Fruit fly (Drosophila melanogaster) whole organism, adult: ENCODE measurements around the gene ldbr.

Experiments
- CG11617 ChIP-seq: fragments of 200-800 bp; sonication (Bioruptor generic); optimal IDR thresholded peaks from 2 replicates; lab custom pipeline; 2017; ENCODE audit warnings: mild to moderate bottlenecking, missing biosample characterization, missing genetic modification reagents, missing genetic modification characterization
- CG1620 ChIP-seq: fragments of 200-800 bp; sonication (Bioruptor generic); optimal IDR thresholded peaks from 2 replicates; lab custom pipeline; 2016; ENCODE audit warnings: missing biosample characterization, missing genetic modification characterization
- CG33017 ChIP-seq: fragments of 200-800 bp; sonication (Bioruptor generic); optimal IDR thresholded peaks from 2 replicates; lab custom pipeline; 2018; ENCODE audit warnings: missing biosample characterization, mild to moderate bottlenecking, missing genetic modification characterization, moderate library complexity
- CG5204 ChIP-seq: fragments of 200-800 bp; sonication (Bioruptor generic); optimal IDR thresholded peaks from 2 replicates; lab custom pipeline; 2016; ENCODE audit warnings: missing biosample characterization, missing genetic modification characterization
- CG7045 ChIP-seq: fragments of 200-800 bp; sonication (Bioruptor generic); optimal IDR thresholded peaks from 2 replicates; lab custom pipeline; 2017; ENCODE audit warnings: missing biosample characterization, mild to moderate bottlenecking, missing genetic modification characterization
- CG7101 ChIP-seq: fragments of 200-800 bp; sonication (Bioruptor generic); optimal IDR thresholded peaks from 2 replicates; lab custom pipeline; 2018; ENCODE audit warnings: missing biosample characterization, mild to moderate bottlenecking, missing genetic modification characterization, moderate library complexity
- Hr96 ChIP-seq: fragments of 200-800 bp; sonication (Bioruptor generic); optimal IDR thresholded peaks from 2 replicates; lab custom pipeline; 2016; ENCODE audit warnings: missing biosample characterization, missing genetic modification characterization
- Mnt ChIP-seq: fragments of 200-800 bp; sonication (Bioruptor generic); optimal IDR thresholded peaks from 2 replicates; lab custom pipeline; 2016; ENCODE audit warnings: missing biosample characterization, mild to moderate bottlenecking, missing genetic modification characterization
- kay ChIP-seq: fragments of 200-800 bp; sonication (Bioruptor generic); peaks from one replicate; lab custom pipeline; 2016; ENCODE audit warnings: missing biosample characterization, missing genetic modification characterization, borderline replicate concordance
- pad ChIP-seq: fragments of 200-800 bp; sonication (Bioruptor generic); optimal IDR thresholded peaks from 3 replicates; lab custom pipeline; 2017; ENCODE audit warnings: missing biosample characterization, missing genetic modification characterization, mild to moderate bottlenecking, moderate library complexity, missing genetic modification reagents
- toe ChIP-seq: fragments of 200-800 bp; sonication (Bioruptor generic); optimal IDR thresholded peaks from 2 replicates; lab custom pipeline; 2016; ENCODE audit warnings: missing biosample characterization, missing genetic modification characterization

- no peak for TF ChIP-seq CG1620
- no peak for TF ChIP-seq Mnt
- TF ChIP-seq kay (GFP tag; lab: Kevin White, UChicago), result no peak
- no peak for TF ChIP-seq CG7101 (tag; lab: Kevin White, UChicago)
- TF ChIP-seq CG33017 (tag; lab: Kevin White, UChicago), result no peak
- no peak for TF ChIP-seq toe (GFP tag; lab: Kevin White, UChicago)
- TF ChIP-seq Hr96 (GFP tag; lab: Kevin White, UChicago), result no peak
- TF ChIP-seq CG7045 (GFP tag; lab: Kevin White, UChicago), result no peak
- no peak for TF ChIP-seq pad (GFP tag; lab: Kevin White, UChicago)
- no peak for TF ChIP-seq CG5204 (GFP tag; lab: Kevin White, UChicago)
- no peak for TF ChIP-seq CG11617 (GFP tag; lab: Kevin White, UChicago)
These were observed 42.0 kb upstream of the ldbr start for dm6 chr3L:8079598-8079997.
